Worm (Caenorhabditis elegans): ENCODE data around the gene lntl-1.

ce11 chrIV:5799577-5799976, 7.3 kb downstream of the lntl-1 start:
- no peak for TF ChIP-seq hlh-30 (tag; optimal IDR thresholded peaks at IDR 0.05; ENCODE audit: insufficient read depth)
- TF ChIP-seq ama-1 (optimal IDR thresholded peaks at IDR 0.05): no peak
- no peak for TF ChIP-seq ceh-9 (tag; optimal IDR thresholded peaks at IDR 0.05)
- TF ChIP-seq syd-9 (tag; optimal IDR thresholded peaks at IDR 0.05): no peak
- TF ChIP-seq pqm-1 (tag; optimal IDR thresholded peaks at IDR 0.05): no peak
- no peak for TF ChIP-seq elt-2 (tag; optimal IDR thresholded peaks at IDR 0.05)
- TF ChIP-seq ceh-19 (GFP tag; optimal IDR thresholded peaks at IDR 0.05): no peak
- TF ChIP-seq ceh-18 (tag; optimal IDR thresholded peaks at IDR 0.05): no peak
- TF ChIP-seq unc-86 (tag; optimal IDR thresholded peaks at IDR 0.05): no peak
- TF ChIP-seq tbx-2 (tag; optimal IDR thresholded peaks at IDR 0.05): no peak
- no peak for TF ChIP-seq lin-11 (tag; optimal IDR thresholded peaks at IDR 0.05)
